Fruit fly (Drosophila melanogaster) whole organism, prepupa: ENCODE results near the gene JMJD4.
A peak's percentile ranks its signal among the peaks of the same experiment; 100 is the strongest.

Experiments
- Blimp-1 ChIP-seq: fragments of 200-800 bp; sonication (Bioruptor generic); optimal IDR thresholded peaks from 3 replicates; lab custom pipeline; 2017; ENCODE audit warnings: missing biosample characterization, missing genetic modification characterization, mild to moderate bottlenecking, moderate library complexity, missing genetic modification reagents
- CG8119 ChIP-seq: fragments of 200-800 bp; sonication (Bioruptor generic); IDR thresholded peaks from 3 replicates; pipeline ENCODE4 v1.3.6; 2022; ENCODE audit warnings: missing biosample characterization, missing genetic modification characterization
- acj6 ChIP-seq: fragments of 200-800 bp; sonication (Bioruptor generic); optimal IDR thresholded peaks from 3 replicates; lab custom pipeline; 2016; ENCODE audit warnings: missing biosample characterization, missing genetic modification characterization
- fd85E ChIP-seq: fragments of 200-800 bp; sonication (Bioruptor generic); optimal IDR thresholded peaks from 3 replicates; lab custom pipeline; 2016; ENCODE audit warnings: missing biosample characterization, missing genetic modification characterization
- net ChIP-seq: fragments of 200-800 bp; sonication (Bioruptor generic); optimal IDR thresholded peaks from 3 replicates; lab custom pipeline; 2016; ENCODE audit warnings: missing biosample characterization, missing genetic modification characterization

dm6 chr2L:18119643-18120042 lies 39.4 kb downstream of the JMJD4 start, which contains the start of gene CG5758:
- TF ChIP-seq acj6 (GFP tag; lab: Kevin White, UChicago) (no peak), fd85E (GFP tag; lab: Kevin White, UChicago) (no peak), Blimp-1 (GFP tag; lab: Kevin White, UChicago) (no peak), net (GFP tag; lab: Kevin White, UChicago) (peak; percentile 30), CG8119 (GFP tag; lab: Robert Waterston, UW) (peak; percentile 16; the same call in 1 of the 3 replicates)
